Fruit fly (Drosophila melanogaster) whole organism, embryonic: ENCODE data around the gene Nf-YA.

ENCODE experiments used
- Bdp1 ChIP-seq: fragments of 200-800 bp; sonication (Bioruptor generic); optimal IDR thresholded peaks from 3 replicates; lab custom pipeline; 2016; ENCODE audit warnings: missing biosample characterization, missing genetic modification characterization
- CG10431 ChIP-seq: fragments of 200-800 bp; sonication (Bioruptor generic); optimal IDR thresholded peaks from 3 replicates; lab custom pipeline; 2018; ENCODE audit warnings: missing biosample characterization, mild to moderate bottlenecking, missing genetic modification characterization
- CG11504 ChIP-seq: fragments of 200-800 bp; sonication (Bioruptor generic); optimal IDR thresholded peaks from 3 replicates; lab custom pipeline; 2019; ENCODE audit warnings: missing biosample characterization, mild to moderate bottlenecking, missing genetic modification characterization, moderate library complexity
- CG12219 ChIP-seq: fragments of 200-800 bp; sonication (Bioruptor generic); optimal IDR thresholded peaks from 3 replicates; lab custom pipeline; 2018; ENCODE audit warnings: missing biosample characterization, mild to moderate bottlenecking, missing genetic modification characterization
- CG13123 ChIP-seq: fragments of 200-800 bp; sonication (Bioruptor generic); optimal IDR thresholded peaks from 2 replicates; lab custom pipeline; 2016; ENCODE audit warnings: missing biosample characterization, missing genetic modification characterization
- CG14860 ChIP-seq: fragments of 200-800 bp; sonication (Bioruptor generic); IDR thresholded peaks from 3 replicates; pipeline ENCODE4 v1.3.6; 2022; ENCODE audit warnings: missing biosample characterization, missing genetic modification characterization; ENCODE audit not compliant: partially characterized antibody
- CG1647 ChIP-seq: fragments of 200-800 bp; sonication (Bioruptor generic); optimal IDR thresholded peaks from 3 replicates; lab custom pipeline; 2016; ENCODE audit warnings: missing biosample characterization, missing genetic modification characterization
- CG17361 ChIP-seq: fragments of 200-800 bp; sonication (Bioruptor generic); IDR thresholded peaks from 3 replicates; pipeline ENCODE4 v1.3.6; 2022; ENCODE audit warnings: missing biosample characterization, missing genetic modification characterization
- CG2678 ChIP-seq: fragments of 200-800 bp; sonication (Bioruptor generic); optimal IDR thresholded peaks from 3 replicates; lab custom pipeline; 2019; ENCODE audit warnings: missing biosample characterization, mild to moderate bottlenecking, missing genetic modification characterization, moderate library complexity
- CG30431 ChIP-seq: fragments of 200-800 bp; sonication (Bioruptor generic); optimal IDR thresholded peaks from 2 replicates; lab custom pipeline; 2017; ENCODE audit warnings: missing biosample characterization, missing genetic modification characterization
- CG3065 ChIP-seq: fragments of 200-800 bp; sonication (Bioruptor generic); optimal IDR thresholded peaks from 2 replicates; lab custom pipeline; 2016; ENCODE audit warnings: missing biosample characterization, missing genetic modification characterization
- CG31224 ChIP-seq: fragments of 200-800 bp; sonication (Bioruptor generic); IDR thresholded peaks from 2 replicates; pipeline ENCODE4 v1.3.6; 2022; ENCODE audit warnings: missing biosample characterization, missing genetic modification characterization
- CG32772 ChIP-seq: fragments of 200-800 bp; sonication (Bioruptor generic); IDR thresholded peaks from 2 replicates; pipeline ENCODE4 v1.3.6; 2022; ENCODE audit warnings: missing biosample characterization, missing genetic modification characterization
- CG4404 ChIP-seq: fragments of 200-800 bp; sonication (Bioruptor generic); IDR thresholded peaks from 2 replicates; pipeline ENCODE4 v1.3.6; 2022; ENCODE audit warnings: missing biosample characterization, missing genetic modification characterization
- CG6683 ChIP-seq: fragments of 200-800 bp; sonication (Bioruptor generic); optimal IDR thresholded peaks from 2 replicates; lab custom pipeline; 2017; ENCODE audit warnings: missing biosample characterization, mild to moderate bottlenecking, missing genetic modification characterization, missing genetic modification reagents
- CG6813 ChIP-seq: fragments of 200-800 bp; sonication (Bioruptor generic); optimal IDR thresholded peaks from 2 replicates; lab custom pipeline; 2017; ENCODE audit warnings: missing biosample characterization, missing genetic modification characterization, mild to moderate bottlenecking, moderate library complexity, missing genetic modification reagents
- CG8944 ChIP-seq: fragments of 200-800 bp; sonication (Bioruptor generic); optimal IDR thresholded peaks from 3 replicates; lab custom pipeline; 2016; ENCODE audit warnings: missing biosample characterization, missing genetic modification characterization
- CG9609 ChIP-seq: fragments of 200-800 bp; sonication (Bioruptor generic); optimal IDR thresholded peaks from 3 replicates; lab custom pipeline; 2016; ENCODE audit warnings: missing biosample characterization, missing genetic modification characterization
- Dp ChIP-seq: fragments of 200-800 bp; sonication (Bioruptor generic); optimal IDR thresholded peaks from 2 replicates; lab custom pipeline; 2018; ENCODE audit warnings: missing biosample characterization, mild to moderate bottlenecking, missing genetic modification characterization, moderate library complexity
- HLH3B ChIP-seq: fragments of 200-800 bp; sonication (Bioruptor generic); IDR thresholded peaks from 2 replicates; pipeline ENCODE4 v1.3.6; 2022; ENCODE audit warnings: missing biosample characterization, missing genetic modification characterization
- Hr78 ChIP-seq, 2 experiments: fragments of 200-800 bp in 1 of 2; fragments of >200 bp in 1 of 2; sonication (Bioruptor generic) in 1 of 2; optimal IDR thresholded peaks; 2 replicates each; lab custom pipeline; 2017 to 2019; ENCODE audit warnings: missing biosample characterization in 2 of 2, missing genetic modification characterization in 2 of 2, mild to moderate bottlenecking in 1 of 2, moderate library complexity in 1 of 2
- Mrtf ChIP-seq: fragments of 200-800 bp; sonication (Bioruptor generic); IDR thresholded peaks from 3 replicates; pipeline ENCODE4 v1.3.6; 2022; ENCODE audit warnings: missing biosample characterization, missing genetic modification characterization
- NFAT ChIP-seq: fragments of 200-800 bp; sonication (Bioruptor generic); IDR thresholded peaks from 2 replicates; pipeline ENCODE4 v1.3.6; 2022; ENCODE audit warnings: missing biosample characterization, missing genetic modification characterization
- NfI ChIP-seq: fragments of 200-800 bp; sonication (Bioruptor generic); optimal IDR thresholded peaks from 3 replicates; lab custom pipeline; 2018; ENCODE audit warnings: missing biosample characterization, mild to moderate bottlenecking, missing genetic modification characterization, moderate library complexity
- Side ChIP-seq: fragments of 200-800 bp; sonication (Bioruptor generic); optimal IDR thresholded peaks from 2 replicates; lab custom pipeline; 2016; ENCODE audit warnings: missing biosample characterization, missing genetic modification characterization
- Sry-β ChIP-seq: fragments of 200-800 bp; sonication (Bioruptor generic); optimal IDR thresholded peaks from 2 replicates; lab custom pipeline; 2018; ENCODE audit warnings: missing biosample characterization, mild to moderate bottlenecking, missing genetic modification characterization, moderate library complexity
- Sry-δ ChIP-seq: fragments of 200-800 bp; sonication (Bioruptor generic); optimal IDR thresholded peaks from 2 replicates; lab custom pipeline; 2016; ENCODE audit warnings: missing biosample characterization, missing genetic modification characterization
- Stat92E ChIP-seq, 3 experiments: fragments of >200 bp in 2 of 3; fragments of 200-800 bp in 1 of 3; sonication (Bioruptor generic) in 1 of 3; optimal IDR thresholded peaks; 2 replicates each; lab custom pipeline; 2017 to 2019; ENCODE audit warnings: missing biosample characterization in 3 of 3, missing genetic modification characterization in 3 of 3, mild to moderate bottlenecking in 1 of 3, moderate library complexity in 1 of 3
- Xbp1 ChIP-seq: fragments of 200-800 bp; sonication (Bioruptor generic); optimal IDR thresholded peaks from 3 replicates; lab custom pipeline; 2016; ENCODE audit warnings: missing biosample characterization, mild to moderate bottlenecking, missing genetic modification characterization
- aop ChIP-seq: fragments of 200-800 bp; sonication (Bioruptor generic); IDR thresholded peaks from 2 replicates; pipeline ENCODE4 v1.3.6; 2022; ENCODE audit warnings: missing biosample characterization, missing genetic modification characterization
- cad ChIP-seq: fragments of >200 bp; optimal IDR thresholded peaks from 2 replicates; lab custom pipeline; 2017; ENCODE audit warnings: missing biosample characterization, missing genetic modification characterization
- crp ChIP-seq, 2 experiments: fragments of 200-800 bp; sonication (Bioruptor generic); optimal IDR thresholded peaks; 2 replicates in 1 of 2; 3 replicates in 1 of 2; lab custom pipeline; 2017; ENCODE audit warnings: missing biosample characterization in 2 of 2, missing genetic modification characterization in 2 of 2, mild to moderate bottlenecking in 1 of 2, moderate library complexity in 1 of 2
- dati ChIP-seq: fragments of 200-800 bp; sonication (Bioruptor generic); IDR thresholded peaks from 2 replicates; pipeline ENCODE4 v1.3.6; 2022; ENCODE audit warnings: missing biosample characterization, missing genetic modification characterization
- disco-r ChIP-seq: fragments of 200-800 bp; sonication (Bioruptor generic); optimal IDR thresholded peaks from 2 replicates; lab custom pipeline; 2016; ENCODE audit warnings: missing biosample characterization, missing genetic modification characterization
- exex ChIP-seq: fragments of 200-800 bp; sonication (Bioruptor generic); optimal IDR thresholded peaks from 4 replicates; lab custom pipeline; 2018; ENCODE audit warnings: missing biosample characterization, mild to moderate bottlenecking, missing genetic modification characterization, moderate library complexity
- ftz-f1 ChIP-seq: fragments of 200-800 bp; sonication (Bioruptor generic); optimal IDR thresholded peaks from 2 replicates; lab custom pipeline; 2016; ENCODE audit warnings: missing biosample characterization, missing genetic modification characterization
- gsb ChIP-seq: fragments of 200-800 bp; sonication (Bioruptor generic); IDR thresholded peaks from 2 replicates; pipeline ENCODE4 v1.3.6; 2022; ENCODE audit warnings: missing biosample characterization, missing genetic modification characterization
- hbn ChIP-seq: fragments of 200-800 bp; sonication (Bioruptor generic); IDR thresholded peaks from 2 replicates; pipeline ENCODE4 v1.3.6; 2022; ENCODE audit warnings: missing biosample characterization, missing genetic modification characterization; ENCODE audit not compliant: partially characterized antibody
- inv ChIP-seq: fragments of 200-800 bp; sonication (Bioruptor generic); IDR thresholded peaks from 2 replicates; pipeline ENCODE4 v1.3.6; 2022; ENCODE audit warnings: missing biosample characterization, missing genetic modification characterization; ENCODE audit not compliant: partially characterized antibody
- pfk ChIP-seq: fragments of 200-800 bp; sonication (Bioruptor generic); optimal IDR thresholded peaks from 2 replicates; lab custom pipeline; 2018; ENCODE audit warnings: missing biosample characterization, mild to moderate bottlenecking, missing genetic modification characterization, moderate library complexity
- salm ChIP-seq: fragments of 200-800 bp; sonication (Bioruptor generic); optimal IDR thresholded peaks from 2 replicates; lab custom pipeline; 2018; ENCODE audit warnings: missing biosample characterization, mild to moderate bottlenecking, missing genetic modification characterization
- sc ChIP-seq, 3 experiments: fragments of >200 bp in 2 of 3; fragments of 200-800 bp in 1 of 3; sonication (Bioruptor generic) in 1 of 3; optimal IDR thresholded peaks; 2 replicates in 2 of 3; 3 replicates in 1 of 3; lab custom pipeline; 2017; ENCODE audit warnings: mild to moderate bottlenecking in 1 of 3, missing biosample characterization in 1 of 3, missing genetic modification characterization in 1 of 3, missing genetic modification reagents in 1 of 3
- sr ChIP-seq: fragments of 200-800 bp; sonication (Bioruptor generic); IDR thresholded peaks from 3 replicates; pipeline ENCODE4 v1.3.6; 2022; ENCODE audit warnings: missing biosample characterization, missing genetic modification characterization
- trem ChIP-seq: fragments of 200-800 bp; optimal IDR thresholded peaks from 3 replicates; lab custom pipeline; 2019; ENCODE audit warnings: missing biosample characterization, mild to moderate bottlenecking, missing genetic modification characterization, moderate library complexity
- ttk ChIP-seq: fragments of 200-800 bp; sonication (Bioruptor generic); IDR thresholded peaks from 2 replicates; pipeline ENCODE4 v2.1.2; 2022; ENCODE audit warnings: missing biosample characterization, missing genetic modification characterization
- unc-4 ChIP-seq: fragments of 200-800 bp; sonication (Bioruptor generic); IDR thresholded peaks from 2 replicates; pipeline ENCODE4 v1.3.6; 2022; ENCODE audit warnings: missing biosample characterization, missing genetic modification characterization; ENCODE audit not compliant: partially characterized antibody
- vvl ChIP-seq: fragments of 200-800 bp; sonication (Bioruptor generic); IDR thresholded peaks from 2 replicates; pipeline ENCODE4 v1.3.6; 2022; ENCODE audit warnings: missing biosample characterization, missing genetic modification characterization
- zen2 ChIP-seq: fragments of 200-800 bp; sonication (Bioruptor generic); IDR thresholded peaks from 3 replicates; pipeline ENCODE4 v1.3.6; 2022; ENCODE audit warnings: missing biosample characterization, missing genetic modification characterization; ENCODE audit not compliant: partially characterized antibody

The Nf-YA gene

dm6 chr3L:9426656-9427294 lies 15.3 kb downstream of the Nf-YA start, which contains the start of the genes Atat and Shc (continued):
- TF ChIP-seq CG11504 (tag; lab: Kevin White, UChicago) (peak; percentile 97), CG14860 (GFP tag; lab: Robert Waterston, UW) (peak; percentile 91), gsb (GFP tag; lab: Robert Waterston, UW) (peak; percentile 99), Bdp1 (GFP tag; lab: Kevin White, UChicago) (peak; percentile 95), CG12219 (GFP tag; lab: Kevin White, UChicago) (peak; percentile 94), dati (peak; percentile 96), NfI (GFP tag; lab: Kevin White, UChicago) (peak; percentile 99), hbn (peak; percentile 83), CG13123 (GFP tag; lab: Kevin White, UChicago) (peak; percentile 99), pfk (GFP tag; lab: Kevin White, UChicago) (peak; percentile 66), CG8944 (GFP tag; lab: Kevin White, UChicago) (peak; percentile 100), salm (tag; lab: Kevin White, UChicago) (peak; percentile 93), CG9609 (GFP tag; lab: Kevin White, UChicago) (peak; percentile 100), CG6683 (peak; percentile 96), crp (GFP tag; optimal IDR thresholded peaks at IDR 0.05; lab: Kevin White, UChicago) (peak in 1 of 2 experiments; percentile 77), Side (GFP tag; lab: Kevin White, UChicago) (peak; percentile 99), Mrtf (GFP tag; lab: Robert Waterston, UW) (peak; percentile 100), zen2 (GFP tag; lab: Robert Waterston, UW) (peak; percentile 77; the same call in 2 of the 3 replicates), CG2678 (tag; lab: Kevin White, UChicago) (peak; percentile 98), trem (tag; lab: Kevin White, UChicago) (peak; percentile 95), unc-4 (GFP tag; lab: Robert Waterston, UW) (peak; percentile 95), aop (GFP tag; lab: Robert Waterston, UW) (peak; percentile 98), CG30431 (peak; percentile 100), CG1647 (peak; percentile 99), Dp (peak; percentile 53), CG6813 (GFP tag; lab: Kevin White, UChicago) (peak; percentile 96), CG31224 (GFP tag; lab: Robert Waterston, UW) (peak; percentile 98), Xbp1 (peak; percentile 100), CG3065 (GFP tag; lab: Kevin White, UChicago) (peak; percentile 98), vvl (peak; percentile 99), CG32772 (GFP tag; lab: Robert Waterston, UW) (peak; percentile 100), sr (GFP tag; lab: Robert Waterston, UW) (peak; percentile 95), NFAT (GFP tag; lab: Robert Waterston, UW) (peak; percentile 100), disco-r (GFP tag; lab: Kevin White, UChicago) (peak; percentile 99), Sry-δ (GFP tag; lab: Kevin White, UChicago) (peak; percentile 100), Sry-β (GFP tag; lab: Kevin White, UChicago) (peak; percentile 61), ttk (GFP tag; lab: Robert Waterston, UW) (peak; percentile 100), CG4404 (GFP tag; lab: Robert Waterston, UW) (peak; percentile 100), Hr78 (GFP tag; optimal IDR thresholded peaks at IDR 0.05; lab: Kevin White, UChicago) (peak in 1 of 2 experiments; percentile 81), cad (GFP tag; lab: Kevin White, UChicago) (no peak), ftz-f1 (GFP tag; lab: Kevin White, UChicago) (peak; percentile 94), inv (GFP tag; lab: Robert Waterston, UW) (peak; percentile 93), Stat92E (GFP tag; optimal IDR thresholded peaks at IDR 0.05; lab: Kevin White, UChicago) (peak in 1 of 3 experiments; percentile 90), sc (optimal IDR thresholded peaks at IDR 0.05; lab: Kevin White, UChicago) (no peak), sc (GFP tag; optimal IDR thresholded peaks at IDR 0.05; lab: Kevin White, UChicago) (peak; percentile 96), exex (tag; lab: Kevin White, UChicago) (peak; percentile 91), CG10431 (GFP tag; lab: Kevin White, UChicago) (peak; percentile 86), CG17361 (GFP tag; lab: Robert Waterston, UW) (peak; percentile 98), HLH3B (GFP tag; lab: Robert Waterston, UW) (peak; percentile 100)
